Worm (Caenorhabditis elegans) whole organism, early embryonic: ENCODE data around the gene unc-18.
"Not testable (repeated sequence)": the region's sequence is repeated elsewhere in the genome, so short reads cannot be mapped to it uniquely, and the experiment has no call there.

ENCODE experiments used
- B0310.2 ChIP-seq: sonication (generic microtip); optimal IDR thresholded peaks from 2 replicates; lab custom pipeline; 2016; ENCODE audit warnings: mild to moderate bottlenecking, missing genetic modification characterization, missing compliant biosample characterization
- F13C5.2 ChIP-seq: sonication (generic microtip); optimal IDR thresholded peaks from 2 replicates; lab custom pipeline; 2017; ENCODE audit warnings: mild to moderate bottlenecking, missing genetic modification characterization, inconsistent platforms, missing compliant biosample characterization
- aly-1 ChIP-seq: sonication (generic microtip); optimal IDR thresholded peaks from 2 replicates; lab custom pipeline; 2016; ENCODE audit warnings: missing genetic modification characterization, missing compliant biosample characterization
- ama-1 ChIP-seq: fragments of 150-350 bp; optimal IDR thresholded peaks from 2 replicates; lab custom pipeline; 2014
- ceh-13 ChIP-seq: fragments of 200-800 bp; sonication (Bioruptor generic); optimal IDR thresholded peaks from 2 replicates; lab custom pipeline; 2018; ENCODE audit warnings: mild to moderate bottlenecking, missing genetic modification characterization, missing compliant biosample characterization
- ceh-36 ChIP-seq: sonication (generic microtip); optimal IDR thresholded peaks from 2 replicates; lab custom pipeline; 2016; ENCODE audit warnings: missing genetic modification characterization, inconsistent platforms, missing compliant biosample characterization
- ets-7 ChIP-seq: sonication (generic microtip); optimal IDR thresholded peaks from 2 replicates; lab custom pipeline; 2016; ENCODE audit warnings: missing genotype, missing genetic modification characterization, missing compliant biosample characterization
- flt-1 ChIP-seq: fragments of 200-800 bp; sonication (Bioruptor generic); IDR thresholded peaks from 2 replicates; pipeline ENCODE4 v1.3.6; 2022; ENCODE audit warnings: missing genetic modification characterization, missing compliant biosample characterization
- hmbx-1 ChIP-seq: sonication (generic microtip); optimal IDR thresholded peaks from 2 replicates; lab custom pipeline; 2016; ENCODE audit warnings: mild to moderate bottlenecking, missing genetic modification characterization, missing compliant biosample characterization
- hmg-4 ChIP-seq: fragments of 200-800 bp; sonication (Bioruptor generic); optimal IDR thresholded peaks from 2 replicates; lab custom pipeline; 2018; ENCODE audit warnings: mild to moderate bottlenecking, missing genetic modification characterization, missing compliant biosample characterization
- hnd-1 ChIP-seq: sonication (generic microtip); optimal IDR thresholded peaks from 2 replicates; lab custom pipeline; 2016; ENCODE audit warnings: missing genetic modification characterization, missing compliant biosample characterization
- pes-1 ChIP-seq: fragments of 200-800 bp; sonication (Bioruptor generic); IDR thresholded peaks from 2 replicates; pipeline ENCODE4 v1.3.6; 2022; ENCODE audit warnings: missing genetic modification reagents, missing genetic modification characterization, missing compliant biosample characterization
- scrt-1 ChIP-seq: fragments of 200-800 bp; sonication (Bioruptor generic); IDR thresholded peaks from 2 replicates; pipeline ENCODE4 v1.3.6; 2022; ENCODE audit warnings: missing genetic modification characterization, missing compliant biosample characterization
- sea-1 ChIP-seq: fragments of 200-800 bp; sonication (Bioruptor generic); conservative IDR thresholded peaks from 2 replicates; pipeline ENCODE4 v1.3.6; 2022; ENCODE audit warnings: missing genetic modification characterization, missing compliant biosample characterization
- tbx-11 ChIP-seq: fragments of 200-800 bp; sonication (Bioruptor generic); IDR thresholded peaks from 2 replicates; pipeline ENCODE4 v1.3.6; 2022; ENCODE audit warnings: missing genetic modification characterization, missing compliant biosample characterization
- tbx-37 ChIP-seq: fragments of 200-800 bp; sonication (Bioruptor generic); conservative IDR thresholded peaks from 2 replicates; pipeline ENCODE4 v1.3.6; 2022; ENCODE audit warnings: missing genetic modification reagents, missing genetic modification characterization, missing compliant biosample characterization
- tra-4 ChIP-seq: sonication (generic microtip); optimal IDR thresholded peaks from 2 replicates; lab custom pipeline; 2017; ENCODE audit warnings: missing genetic modification characterization, missing compliant biosample characterization

Gene unc-18

DNA sequence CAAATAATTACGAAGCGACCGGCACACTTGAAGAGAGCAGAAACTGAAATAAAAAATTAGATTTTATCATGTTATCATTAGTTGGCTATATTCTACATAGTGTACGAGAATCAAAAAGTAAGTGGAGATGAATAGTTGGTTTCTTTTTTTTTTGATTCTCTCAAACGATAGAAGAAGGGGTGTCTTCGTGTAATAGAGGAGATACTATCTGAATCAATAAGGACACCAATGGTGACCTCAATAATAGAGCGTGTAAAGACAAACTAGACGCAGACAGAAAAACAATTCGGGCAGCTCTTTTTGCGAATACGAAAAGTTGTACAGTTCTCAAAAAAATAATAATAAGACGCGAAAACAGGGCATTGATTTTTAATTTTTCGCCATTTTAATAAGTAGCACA, 20.2 kb upstream of the unc-18 start:
- TF ChIP-seq ama-1 (lab: Kevin White, UChicago) (no peak), tra-4 (tag; lab: Kevin White, UChicago) (no peak), tbx-11 (GFP tag; lab: Robert Waterston, UW) (no peak), sea-1 (GFP tag; lab: Robert Waterston, UW) (no peak), ceh-13 (GFP tag; lab: Kevin White, UChicago) (no peak), ets-7 (tag; lab: Kevin White, UChicago) (no peak), hmbx-1 (no peak), ceh-36 (no peak), aly-1 (no peak), scrt-1 (GFP tag; lab: Robert Waterston, UW) (no peak), hmg-4 (GFP tag; lab: Kevin White, UChicago) (no peak), B0310.2 (no peak), F13C5.2 (tag; lab: Kevin White, UChicago) (no peak), pes-1 (no peak), hnd-1 (tag; lab: Kevin White, UChicago) (no peak), tbx-37 (GFP tag; lab: Robert Waterston, UW) (no peak), flt-1 (GFP tag; lab: Robert Waterston, UW) (no peak)

DNA sequence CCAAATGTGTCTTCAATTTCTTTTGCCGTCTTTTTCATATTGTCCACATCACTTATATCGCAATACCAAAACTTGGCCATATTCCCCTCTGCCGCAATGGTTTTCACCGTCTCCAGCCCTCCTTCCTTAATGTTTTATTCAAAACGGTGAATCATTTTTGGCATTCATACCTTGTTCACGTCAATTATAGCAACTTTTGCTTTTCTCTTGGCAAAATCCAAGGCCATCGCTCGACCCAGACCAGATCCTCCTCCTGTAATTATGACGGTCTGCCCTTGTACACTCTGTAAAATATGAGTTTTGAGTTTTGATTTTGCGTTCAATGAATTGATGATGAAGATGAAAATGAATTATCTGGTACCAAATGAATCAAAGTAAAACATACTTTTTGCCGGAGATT, 18.3 kb upstream of the unc-18 start:
- TF ChIP-seq ceh-36 = no peak
- TF ChIP-seq sea-1 (GFP tag; lab: Robert Waterston, UW) = no peak
- TF ChIP-seq pes-1 = no peak
- TF ChIP-seq ceh-13 (GFP tag; lab: Kevin White, UChicago) = no peak
- TF ChIP-seq tbx-11 (GFP tag; lab: Robert Waterston, UW) = no peak
- no peak for TF ChIP-seq flt-1 (GFP tag; lab: Robert Waterston, UW)
- TF ChIP-seq F13C5.2 (tag; lab: Kevin White, UChicago) = no peak
- TF ChIP-seq hmg-4 (GFP tag; lab: Kevin White, UChicago) = no peak
- no peak for TF ChIP-seq tbx-37 (GFP tag; lab: Robert Waterston, UW)
- no peak for TF ChIP-seq scrt-1 (GFP tag; lab: Robert Waterston, UW)
- TF ChIP-seq tra-4 (tag; lab: Kevin White, UChicago) = no peak
- TF ChIP-seq ama-1 (lab: Kevin White, UChicago) = no peak
- TF ChIP-seq aly-1 = no peak
- no peak for TF ChIP-seq hnd-1 (tag; lab: Kevin White, UChicago)
- no peak for TF ChIP-seq hmbx-1
- no peak for TF ChIP-seq ets-7 (tag; lab: Kevin White, UChicago)
- no peak for TF ChIP-seq B0310.2

DNA sequence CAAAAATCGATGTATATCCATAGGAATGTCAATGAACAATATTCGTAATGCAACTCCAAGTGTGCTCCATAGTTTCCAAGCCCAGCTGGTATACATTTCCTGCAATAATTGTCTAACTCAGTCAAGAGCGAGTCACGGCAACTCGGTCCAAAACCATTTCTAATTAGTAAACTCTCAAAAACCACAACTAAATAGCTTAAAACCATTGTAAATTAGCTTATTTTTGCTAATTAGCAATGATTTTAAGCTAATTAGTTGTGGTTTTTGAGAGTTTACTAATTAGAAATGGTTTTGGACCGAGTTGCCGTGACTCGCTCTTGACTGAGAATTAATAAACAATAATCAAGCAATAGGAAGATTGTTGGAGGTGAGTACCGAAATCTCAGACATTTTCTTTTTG, 17.9 kb upstream of the unc-18 start, which contains the start of gene dhs-29:
Gene dhs-29, minus strand, starts transcription at position 101 of the 400 bp plus-strand sequence.
- TF ChIP-seq aly-1; B0310.2; ama-1 (lab: Kevin White, UChicago): not testable (repeated sequence)

DNA sequence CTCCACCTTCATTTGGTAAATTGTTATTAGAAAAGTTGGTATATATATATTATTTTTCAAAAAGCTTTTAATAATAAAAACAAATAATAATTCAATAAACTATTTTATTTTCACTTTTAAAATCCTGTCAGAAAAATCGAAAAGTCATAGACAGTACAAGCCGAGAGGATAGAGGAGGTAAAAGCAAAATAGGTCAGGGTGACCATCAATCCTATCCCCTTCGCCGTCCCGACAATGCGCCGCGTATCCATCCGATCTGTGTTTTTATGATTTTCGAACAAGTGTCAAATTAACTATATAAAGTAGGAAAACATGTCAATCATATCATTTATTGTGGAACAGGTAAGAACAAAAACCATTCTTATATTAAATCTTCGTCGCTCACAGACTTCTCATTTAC, 17.3 kb upstream of the unc-18 start:
- TF ChIP-seq flt-1 (GFP tag; lab: Robert Waterston, UW) (no peak), hmg-4 (GFP tag; lab: Kevin White, UChicago) (no peak), hnd-1 (tag; lab: Kevin White, UChicago) (no peak), ceh-13 (GFP tag; lab: Kevin White, UChicago) (no peak), tra-4 (tag; lab: Kevin White, UChicago) (no peak), ama-1 (lab: Kevin White, UChicago) (no peak), B0310.2 (no peak), tbx-11 (GFP tag; lab: Robert Waterston, UW) (no peak), scrt-1 (GFP tag; lab: Robert Waterston, UW) (no peak), pes-1 (no peak), hmbx-1 (no peak), ceh-36 (no peak), aly-1 (no peak), tbx-37 (GFP tag; lab: Robert Waterston, UW) (no peak), F13C5.2 (tag; lab: Kevin White, UChicago) (no peak), sea-1 (GFP tag; lab: Robert Waterston, UW) (no peak), ets-7 (tag; lab: Kevin White, UChicago) (no peak)

DNA sequence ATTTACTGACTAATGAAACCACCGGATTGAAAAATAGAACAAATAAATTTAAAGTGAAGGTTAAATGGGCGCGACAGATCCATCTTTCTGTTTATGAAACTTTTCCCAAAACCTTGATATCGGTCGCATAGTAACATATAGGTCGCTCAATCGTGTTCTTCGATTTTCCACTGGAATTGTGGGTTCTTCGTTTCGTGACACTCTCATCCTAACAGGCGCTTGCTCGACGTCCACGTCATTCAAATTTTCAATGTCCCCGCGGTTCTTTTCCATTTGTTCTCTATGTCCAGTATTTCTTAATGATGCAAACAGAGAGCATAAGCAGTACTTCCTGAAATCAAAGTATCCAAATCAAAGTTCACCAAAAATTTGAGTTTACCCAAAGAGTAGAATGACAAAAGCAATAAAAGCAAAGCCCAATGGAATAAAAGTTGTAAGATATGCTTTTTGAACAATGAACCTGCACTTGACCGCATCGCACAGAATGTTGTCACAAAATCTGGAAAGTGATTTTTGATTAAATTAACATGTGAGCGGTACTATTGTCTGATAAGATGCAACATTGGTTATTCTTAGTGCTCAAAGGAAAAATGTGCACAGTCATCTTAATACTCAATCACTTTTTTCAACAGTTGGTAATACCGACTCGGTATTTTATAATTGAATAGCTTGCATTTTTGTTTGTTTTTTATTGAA, 15.2 kb upstream of the unc-18 start, which contains the start of gene F27D9.13:
Gene F27D9.13, minus strand, starts transcription at position 51 of the 696 bp plus-strand sequence.
- TF ChIP-seq tra-4 (tag; lab: Kevin White, UChicago) = no peak
- TF ChIP-seq ama-1 (lab: Kevin White, UChicago) = no peak
- TF ChIP-seq B0310.2 = no peak
- no peak for TF ChIP-seq ceh-36
- no peak for TF ChIP-seq hmbx-1
- no peak for TF ChIP-seq flt-1 (GFP tag; lab: Robert Waterston, UW)
- TF ChIP-seq hnd-1 (tag; lab: Kevin White, UChicago) = no peak
- no peak for TF ChIP-seq tbx-11 (GFP tag; lab: Robert Waterston, UW)
- TF ChIP-seq scrt-1 (GFP tag; lab: Robert Waterston, UW) = no peak
- no peak for TF ChIP-seq hmg-4 (GFP tag; lab: Kevin White, UChicago)
- TF ChIP-seq aly-1 = no peak
- TF ChIP-seq tbx-37 (GFP tag; lab: Robert Waterston, UW) = no peak

DNA sequence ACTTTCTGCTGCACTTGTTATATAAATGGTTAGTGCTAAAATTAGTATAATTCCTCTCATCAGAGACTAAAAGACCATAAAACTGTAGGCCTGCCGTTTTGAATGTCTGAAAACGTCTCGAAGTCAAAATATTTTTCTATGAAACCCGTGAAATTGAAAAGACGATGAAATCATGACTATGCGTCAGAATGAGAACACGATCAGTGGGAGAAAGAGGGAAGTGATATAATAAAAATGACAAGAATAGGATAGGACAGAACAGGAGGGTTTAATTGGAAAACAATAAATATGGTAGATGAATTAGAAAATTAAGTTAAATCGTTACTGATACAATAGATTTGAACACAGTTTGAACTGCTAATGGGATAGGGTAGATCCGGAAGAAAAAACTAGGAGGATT, 12.0 kb upstream of the unc-18 start, which contains the start of gene F27D9.7:
Gene F27D9.7, minus strand, starts transcription at position 101 of the 400 bp plus-strand sequence.
- TF ChIP-seq B0310.2 (no peak), scrt-1 (GFP tag; lab: Robert Waterston, UW) (no peak), sea-1 (GFP tag; lab: Robert Waterston, UW) (no peak), F13C5.2 (tag; lab: Kevin White, UChicago) (no peak), tbx-37 (GFP tag; lab: Robert Waterston, UW) (no peak), ceh-36 (no peak), ets-7 (tag; lab: Kevin White, UChicago) (no peak), flt-1 (GFP tag; lab: Robert Waterston, UW) (no peak), tra-4 (tag; lab: Kevin White, UChicago) (no peak), hmbx-1 (no peak), aly-1 (no peak)

DNA sequence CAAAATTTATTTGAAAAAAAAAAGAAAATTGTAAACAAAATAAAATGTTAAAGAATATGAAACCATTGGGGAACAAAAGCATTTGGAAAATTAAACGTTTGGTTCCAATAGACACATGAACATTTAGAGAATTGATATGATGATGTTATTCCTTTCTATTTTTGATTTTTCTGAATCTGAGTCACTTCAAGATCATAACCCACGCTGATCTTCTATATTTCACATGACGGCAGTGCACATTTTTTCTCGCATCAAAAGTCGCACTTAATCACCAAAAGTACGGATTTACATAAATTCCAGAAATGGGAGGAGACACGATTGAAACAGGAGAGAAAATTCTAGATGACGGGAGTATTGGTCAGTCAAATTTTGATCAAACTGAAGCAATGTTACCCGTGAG, 10.0 kb upstream of the unc-18 start, which contains the start of gene F27D9.2:
Gene F27D9.2, plus strand, starts transcription at position 301 of the 400 bp plus-strand sequence.
- no peak for TF ChIP-seq ceh-13 (GFP tag; lab: Kevin White, UChicago)
- no peak for TF ChIP-seq pes-1
- TF ChIP-seq scrt-1 (GFP tag; lab: Robert Waterston, UW) = no peak
- no peak for TF ChIP-seq tbx-37 (GFP tag; lab: Robert Waterston, UW)
- TF ChIP-seq ets-7 (tag; lab: Kevin White, UChicago) = no peak
- TF ChIP-seq flt-1 (GFP tag; lab: Robert Waterston, UW) = no peak
- no peak for TF ChIP-seq sea-1 (GFP tag; lab: Robert Waterston, UW)
- no peak for TF ChIP-seq hmbx-1
- no peak for TF ChIP-seq tbx-11 (GFP tag; lab: Robert Waterston, UW)
- no peak for TF ChIP-seq hnd-1 (tag; lab: Kevin White, UChicago)
- TF ChIP-seq B0310.2 = no peak
- TF ChIP-seq ama-1 (lab: Kevin White, UChicago) = no peak
- no peak for TF ChIP-seq aly-1
- no peak for TF ChIP-seq ceh-36
- no peak for TF ChIP-seq tra-4 (tag; lab: Kevin White, UChicago)
- no peak for TF ChIP-seq F13C5.2 (tag; lab: Kevin White, UChicago)
- TF ChIP-seq hmg-4 (GFP tag; lab: Kevin White, UChicago) = no peak
